Worm (Caenorhabditis elegans): ENCODE measurements around the gene K05D4.9.

DNA sequence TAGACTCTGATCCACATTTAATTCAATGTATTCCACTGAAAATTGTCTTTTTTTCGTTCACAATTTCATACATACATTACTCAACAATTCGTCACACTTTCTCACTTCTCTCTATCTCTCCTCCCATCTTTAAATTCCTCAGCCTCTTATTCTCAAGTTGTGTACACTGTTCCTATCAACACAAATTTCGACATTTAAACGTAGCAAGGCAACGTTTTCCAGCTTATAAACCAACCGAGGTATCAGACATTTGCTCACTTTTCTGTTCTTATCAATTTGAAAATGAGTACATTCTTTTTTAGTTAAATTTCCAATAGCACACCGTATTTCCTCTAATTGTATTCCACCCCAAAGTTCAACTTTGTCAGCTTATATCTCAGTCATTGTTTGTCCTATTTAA, 50.7 kb downstream of the K05D4.9 start, which contains the start of gene skr-3:
- TF ChIP-seq flt-1 (GFP tag; IDR thresholded peaks at IDR 0.05) = no peak
- no peak for TF ChIP-seq T22C8.4 (GFP tag; IDR thresholded peaks at IDR 0.05)

Data from whole organism, midembryonic.